Worm (Caenorhabditis elegans) whole organism, young adult: ENCODE data around the gene atln-1.

ENCODE experiments used
- ceh-40 ChIP-seq: fragments of 200-800 bp; sonication (Bioruptor generic); IDR thresholded peaks from 2 replicates; pipeline ENCODE4 v1.3.6; 2022; ENCODE audit warnings: missing genetic modification characterization, missing compliant biosample characterization
- die-1 ChIP-seq: sonication (generic microtip); optimal IDR thresholded peaks from 2 replicates; lab custom pipeline; 2016; ENCODE audit warnings: missing genotype, mild to moderate bottlenecking, missing genetic modification characterization, missing compliant biosample characterization
- dox-1 ChIP-seq: fragments of 200-800 bp; sonication (Bioruptor generic); IDR thresholded peaks from 2 replicates; pipeline ENCODE4 v1.3.6; 2022; ENCODE audit warnings: missing genetic modification reagents, missing genetic modification characterization, missing compliant biosample characterization
- hlh-12 ChIP-seq: sonication (generic microtip); optimal IDR thresholded peaks from 2 replicates; lab custom pipeline; 2016; ENCODE audit warnings: missing genetic modification characterization, missing compliant biosample characterization
- mes-4 ChIP-seq: sonication (generic microtip); optimal IDR thresholded peaks from 2 replicates; lab custom pipeline; 2016; ENCODE audit warnings: missing genotype, missing genetic modification characterization, missing compliant biosample characterization
- nhr-80 ChIP-seq: sonication (generic microtip); optimal IDR thresholded peaks from 2 replicates; lab custom pipeline; 2016; ENCODE audit warnings: missing genetic modification characterization, missing compliant biosample characterization
- snpc-4 ChIP-seq, 5 experiments: fragments of 150-350 bp in 1 of 5; sonication (generic microtip) in 4 of 5; optimal IDR thresholded peaks; 2 replicates each; lab custom pipeline; 2014 to 2018; ENCODE audit warnings: missing genetic modification characterization in 5 of 5, missing biosample characterization in 3 of 5, antibody characterized with exemption in 2 of 5, mild to moderate bottlenecking in 2 of 5, missing compliant biosample characterization in 2 of 5, missing genotype in 2 of 5, moderate library complexity in 2 of 5, missing genetic modification reagents in 1 of 5
- somi-1 ChIP-seq: fragments of 200-800 bp; sonication (Bioruptor generic); optimal IDR thresholded peaks from 2 replicates; lab custom pipeline; 2018; ENCODE audit warnings: mild to moderate bottlenecking, missing genetic modification characterization, missing compliant biosample characterization
- unc-62 ChIP-seq: fragments of 150-350 bp; optimal IDR thresholded peaks from 2 replicates; lab custom pipeline; 2014; ENCODE audit warnings: missing biosample characterization, missing genetic modification reagents, missing genetic modification characterization
- ztf-18 ChIP-seq: sonication (generic microtip); optimal IDR thresholded peaks from 2 replicates; lab custom pipeline; 2016; ENCODE audit warnings: missing genotype, mild to moderate bottlenecking, missing genetic modification characterization, missing compliant biosample characterization

DNA sequence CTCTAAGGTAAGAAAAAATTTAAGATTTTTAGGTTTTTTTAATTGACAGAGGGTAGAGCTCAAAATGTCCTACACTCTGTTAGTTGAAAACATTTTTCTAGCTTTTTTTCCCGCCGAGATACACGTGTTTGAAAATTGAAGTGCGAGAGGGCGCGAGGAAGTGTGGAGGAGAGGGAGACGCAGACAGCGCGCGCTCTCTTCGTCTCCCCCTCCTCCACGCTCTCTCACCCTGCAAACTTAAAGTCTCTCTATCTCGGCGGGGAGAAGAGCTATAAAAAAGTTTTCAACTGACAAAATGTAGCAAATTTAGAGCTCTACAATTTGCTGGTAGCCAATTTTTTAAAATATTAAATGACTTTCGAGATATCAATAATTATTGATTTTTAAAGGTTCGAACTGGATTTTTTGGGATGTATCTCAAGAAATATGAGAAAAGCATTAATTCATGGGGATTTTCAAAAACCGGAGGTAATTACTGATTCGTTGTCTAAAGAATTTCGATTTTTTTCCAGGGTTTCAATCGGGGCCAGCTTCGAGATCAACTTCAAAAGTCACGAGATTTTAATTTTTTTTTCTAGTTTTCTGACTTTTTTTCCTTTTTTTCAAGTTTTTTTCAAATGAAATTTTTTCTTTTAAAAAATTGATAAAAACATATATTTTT, 23.3 kb upstream of the atln-1 start:
- TF ChIP-seq die-1 (no peak), hlh-12 (tag; lab: Kevin White, UChicago) (no peak), ztf-18 (tag; lab: Kevin White, UChicago) (no peak), ceh-40 (GFP tag; lab: Robert Waterston, UW) (no peak), somi-1 (GFP tag; lab: Kevin White, UChicago) (no peak), dox-1 (peak; percentile 27; the same call in 1 of the 2 replicates), unc-62 (GFP tag; lab: Kevin White, UChicago) (no peak), snpc-4 (GFP tag; optimal IDR thresholded peaks at IDR 0.05; lab: Kevin White, UChicago) (no peak), snpc-4 (tag; optimal IDR thresholded peaks at IDR 0.05; lab: Kevin White, UChicago) (no peak), nhr-80 (tag; lab: Kevin White, UChicago) (no peak), mes-4 (tag; lab: Kevin White, UChicago) (no peak)
